Fruit fly (Drosophila melanogaster): ENCODE data around the gene CG6083.

CG6083 gene

dm6 chr3L:11625634-11626175 lies at the start of gene CG6083:
Gene CG6083, minus strand, starts transcription at chr3L:11626125.
- no peak for TF ChIP-seq CG17801 (GFP tag; optimal IDR thresholded peaks at IDR 0.05; ENCODE audit: partially characterized antibody)

dm6 chr3L:11656189-11656588 lies 30.3 kb upstream of the CG6083 start:
- no peak for TF ChIP-seq CG17801 (GFP tag; optimal IDR thresholded peaks at IDR 0.05; ENCODE audit: partially characterized antibody)

dm6 chr3L:11648410-11648809 lies 22.5 kb upstream of the CG6083 start, which contains the start of the genes RIOK1 and Polr3H:
Gene RIOK1, minus strand, starts transcription at chr3L:11648474.
Gene Polr3H, plus strand, starts transcription at chr3L:11648756.
- TF ChIP-seq CG17801 (GFP tag; optimal IDR thresholded peaks at IDR 0.05; ENCODE audit: partially characterized antibody), result peak; percentile 59

dm6 chr3L:11645933-11646332 lies 20.0 kb upstream of the CG6083 start, which contains the start of gene CG6071:
Gene CG6071, minus strand, starts transcription at chr3L:11646033.
- TF ChIP-seq CG17801 (GFP tag; optimal IDR thresholded peaks at IDR 0.05; ENCODE audit: partially characterized antibody), result no peak

dm6 chr3L:11636829-11637228 lies 10.9 kb upstream of the CG6083 start:
- TF ChIP-seq CG17801 (GFP tag; optimal IDR thresholded peaks at IDR 0.05; ENCODE audit: partially characterized antibody), result no peak

- TF ChIP-seq CG17801 (GFP tag; optimal IDR thresholded peaks at IDR 0.05; ENCODE audit: partially characterized antibody), result peak; percentile 53
These were observed 8.6 kb upstream of the CG6083 start for dm6 chr3L:11634551-11634950.

dm6 chr3L:11631092-11631491 lies 5.2 kb upstream of the CG6083 start, which contains the start of gene CG32091:
Gene CG32091, plus strand, starts transcription at chr3L:11631392.
- TF ChIP-seq CG17801 (GFP tag; optimal IDR thresholded peaks at IDR 0.05; ENCODE audit: partially characterized antibody), result no peak

- TF ChIP-seq CG17801 (GFP tag; optimal IDR thresholded peaks at IDR 0.05; ENCODE audit: partially characterized antibody), result no peak
These were observed 4.8 kb upstream of the CG6083 start for dm6 chr3L:11630684-11631083.

- TF ChIP-seq CG17801 (GFP tag; optimal IDR thresholded peaks at IDR 0.05; ENCODE audit: partially characterized antibody), result peak; percentile 59
These were observed 2.0 kb upstream of the CG6083 start, which contains the start of gene Apt1 for dm6 chr3L:11627819-11628483. Gene Apt1, plus strand, starts transcription at chr3L:11628037.

- TF ChIP-seq CG17801 (GFP tag; optimal IDR thresholded peaks at IDR 0.05; ENCODE audit: partially characterized antibody), result no peak
These were observed 403 bp upstream of the CG6083 start, which contains the start of gene PCID2 for dm6 chr3L:11626229-11626826. Gene PCID2, plus strand, starts transcription at chr3L:11626441.

- TF ChIP-seq CG17801 (GFP tag; optimal IDR thresholded peaks at IDR 0.05; ENCODE audit: partially characterized antibody), result no peak
These were observed 1.6 kb downstream of the CG6083 start, which contains the start of gene Akr1B for dm6 chr3L:11624281-11624680. Gene Akr1B, minus strand, starts transcription at chr3L:11624381.

dm6 chr3L:11623245-11623883 lies 2.6 kb downstream of the CG6083 start:
- TF ChIP-seq CG17801 (GFP tag; optimal IDR thresholded peaks at IDR 0.05; ENCODE audit: partially characterized antibody), result peak; percentile 20

dm6 chr3L:11622750-11623149 lies 3.2 kb downstream of the CG6083 start:
- no peak for TF ChIP-seq CG17801 (GFP tag; optimal IDR thresholded peaks at IDR 0.05; ENCODE audit: partially characterized antibody)

- TF ChIP-seq CG17801 (GFP tag; optimal IDR thresholded peaks at IDR 0.05; ENCODE audit: partially characterized antibody), result no peak
These were observed 5.9 kb downstream of the CG6083 start, which contains the start of gene Muc68Ca for dm6 chr3L:11620001-11620400. Gene Muc68Ca, minus strand, starts transcription at chr3L:11620101.

- TF ChIP-seq CG17801 (GFP tag; optimal IDR thresholded peaks at IDR 0.05; ENCODE audit: partially characterized antibody), result no peak
These were observed 16.1 kb downstream of the CG6083 start, which contains the start of gene CG42832 for dm6 chr3L:11609835-11610234. Gene CG42832, plus strand, starts transcription at chr3L:11610135.

All from ovary, adult (tissue).